Worm (Caenorhabditis elegans): ENCODE results near the gene fbxb-103.

ce11 chrII:3901108-3901507 lies 5.8 kb upstream of the fbxb-103 start, which contains the start of gene F53C3.4:
- no peak for TF ChIP-seq nhr-12 (tag; optimal IDR thresholded peaks at IDR 0.05)
- TF ChIP-seq lin-13 (tag; optimal IDR thresholded peaks at IDR 0.05), result no peak
- no peak for TF ChIP-seq unc-62 (GFP tag; optimal IDR thresholded peaks at IDR 0.05)
- TF ChIP-seq elt-3 (tag; optimal IDR thresholded peaks at IDR 0.05), result no peak
- TF ChIP-seq nhr-76 (tag; optimal IDR thresholded peaks at IDR 0.05), result no peak
- TF ChIP-seq nhr-237 (tag; optimal IDR thresholded peaks at IDR 0.05), result no peak
- no peak for TF ChIP-seq hlh-1 (tag; optimal IDR thresholded peaks at IDR 0.05)
- TF ChIP-seq unc-39 (tag; optimal IDR thresholded peaks at IDR 0.05), result no peak
- no peak for TF ChIP-seq blmp-1 (tag; optimal IDR thresholded peaks at IDR 0.05)
- TF ChIP-seq pha-4 (tag; optimal IDR thresholded peaks at IDR 0.05), result no peak
- TF ChIP-seq ztf-11 (tag; optimal IDR thresholded peaks at IDR 0.05), result no peak
- TF ChIP-seq drap-1 (GFP tag; optimal IDR thresholded peaks at IDR 0.05), result no peak
- TF ChIP-seq ceh-39 (tag; optimal IDR thresholded peaks at IDR 0.05), result no peak
- TF ChIP-seq mep-1 (tag; optimal IDR thresholded peaks at IDR 0.05), result no peak
